Worm (Caenorhabditis elegans) whole organism, L1 larva: Measurements from ENCODE around the gene phf-34.

Experiments
- C04F5.9 ChIP-seq: sonication (generic microtip); optimal IDR thresholded peaks from 2 replicates; lab custom pipeline; 2016; ENCODE audit warnings: missing genetic modification characterization, missing compliant biosample characterization
- C16A3.4 ChIP-seq: fragments of 150-350 bp; optimal IDR thresholded peaks from 2 replicates; lab custom pipeline; 2014; ENCODE audit warnings: missing biosample characterization, missing genetic modification characterization
- Y116A8C.19 ChIP-seq: sonication (generic microtip); optimal IDR thresholded peaks from 2 replicates; lab custom pipeline; 2016; ENCODE audit warnings: missing compliant biosample characterization, missing genetic modification characterization, borderline replicate concordance
- aly-2 ChIP-seq: fragments of 150-350 bp; optimal IDR thresholded peaks from 2 replicates; lab custom pipeline; 2014; ENCODE audit warnings: missing biosample characterization, missing genetic modification characterization
- blmp-1 ChIP-seq: fragments of 150-350 bp; optimal IDR thresholded peaks from 2 replicates; lab custom pipeline; 2014; ENCODE audit warnings: missing biosample characterization, missing genetic modification characterization
- ceh-63 ChIP-seq: fragments of 200-800 bp; sonication (Bioruptor generic); optimal IDR thresholded peaks from 2 replicates; lab custom pipeline; 2018; ENCODE audit warnings: mild to moderate bottlenecking, missing genetic modification characterization, missing compliant biosample characterization
- ceh-8 ChIP-seq: fragments of 200-800 bp; sonication (Bioruptor generic); optimal IDR thresholded peaks from 2 replicates; lab custom pipeline; 2018; ENCODE audit warnings: mild to moderate bottlenecking, missing genetic modification characterization, moderate library complexity, missing compliant biosample characterization
- ceh-90 ChIP-seq: sonication (generic microtip); optimal IDR thresholded peaks from 2 replicates; lab custom pipeline; 2016; ENCODE audit warnings: missing genetic modification characterization, missing compliant biosample characterization
- ces-1 ChIP-seq: fragments of 150-350 bp; optimal IDR thresholded peaks from 2 replicates; lab custom pipeline; 2014; ENCODE audit warnings: missing biosample characterization, missing genetic modification reagents, missing genetic modification characterization
- dpl-1 ChIP-seq, 3 experiments: fragments of 150-350 bp in 2 of 3; sonication (generic microtip) in 1 of 3; optimal IDR thresholded peaks; 2 replicates each; lab custom pipeline; 2014 to 2017; ENCODE audit warnings: missing biosample characterization in 3 of 3, missing genetic modification characterization in 3 of 3, missing genetic modification reagents in 3 of 3
- dsc-1 ChIP-seq: sonication (generic microtip); optimal IDR thresholded peaks from 2 replicates; lab custom pipeline; 2016; ENCODE audit warnings: mild to moderate bottlenecking, missing genetic modification characterization, missing compliant biosample characterization
- efl-1 ChIP-seq, 4 experiments: fragments of 150-350 bp; optimal IDR thresholded peaks in 3 of 4; peaks in 1 of 4; 1 replicate in 1 of 4; 2 replicates in 3 of 4; lab custom pipeline; 2014; ENCODE audit warnings: missing biosample characterization in 2 of 4, missing genetic modification characterization in 2 of 4, missing genetic modification reagents in 2 of 4
- efl-3 ChIP-seq: fragments of 200-800 bp; sonication (Bioruptor generic); optimal IDR thresholded peaks from 2 replicates; lab custom pipeline; 2018; ENCODE audit warnings: mild to moderate bottlenecking, missing genetic modification characterization, missing compliant biosample characterization
- egl-13 ChIP-seq: sonication (generic microtip); optimal IDR thresholded peaks from 2 replicates; lab custom pipeline; 2016; ENCODE audit warnings: missing genotype, missing genetic modification reagents, missing genetic modification characterization, missing compliant biosample characterization
- elt-2 ChIP-seq: sonication (generic microtip); optimal IDR thresholded peaks from 2 replicates; lab custom pipeline; 2016; ENCODE audit warnings: missing genetic modification characterization, mild to moderate bottlenecking, inconsistent platforms, missing compliant biosample characterization, missing genetic modification reagents
- elt-3 ChIP-seq, 6 experiments: fragments of 150-350 bp in 1 of 6; sonication (generic microtip); optimal IDR thresholded peaks; 2 replicates each; lab custom pipeline; 2017 to 2018; ENCODE audit warnings: missing biosample characterization in 6 of 6, missing genetic modification characterization in 6 of 6, inconsistent platforms in 1 of 6
- fkh-10 ChIP-seq: sonication (generic microtip); optimal IDR thresholded peaks from 2 replicates; lab custom pipeline; 2017; ENCODE audit warnings: missing biosample characterization, missing genetic modification reagents, missing genetic modification characterization
- fkh-4 ChIP-seq: sonication (generic microtip); optimal IDR thresholded peaks from 2 replicates; lab custom pipeline; 2016; ENCODE audit warnings: missing compliant biosample characterization, missing genetic modification characterization, borderline replicate concordance
- fos-1 ChIP-seq: fragments of 150-350 bp; optimal IDR thresholded peaks from 2 replicates; lab custom pipeline; 2014; ENCODE audit warnings: missing biosample characterization, missing genetic modification characterization
- grh-1 ChIP-seq: fragments of 200-800 bp; sonication (Bioruptor generic); IDR thresholded peaks from 2 replicates; pipeline ENCODE4 v1.3.6; 2022; ENCODE audit warnings: missing genetic modification reagents, missing genetic modification characterization, missing compliant biosample characterization
- irx-1 ChIP-seq: sonication (generic microtip); optimal IDR thresholded peaks from 2 replicates; lab custom pipeline; 2016; ENCODE audit warnings: missing genetic modification characterization, missing compliant biosample characterization
- isw-1 ChIP-seq: fragments of 200-800 bp; sonication (Bioruptor generic); IDR thresholded peaks from 2 replicates; pipeline ENCODE4 v1.3.6; 2022; ENCODE audit warnings: missing genetic modification characterization, missing compliant biosample characterization
- jun-1 ChIP-seq: fragments of 150-350 bp; optimal IDR thresholded peaks from 2 replicates; lab custom pipeline; 2014; ENCODE audit warnings: missing biosample characterization, missing genetic modification reagents, missing genetic modification characterization
- lin-13 ChIP-seq: fragments of 150-350 bp; optimal IDR thresholded peaks from 2 replicates; lab custom pipeline; 2014; ENCODE audit warnings: missing biosample characterization, missing genetic modification reagents, missing genetic modification characterization
- lin-39 ChIP-seq: fragments of 150-350 bp; optimal IDR thresholded peaks from 2 replicates; lab custom pipeline; 2014; ENCODE audit warnings: missing biosample characterization, missing genetic modification reagents, missing genetic modification characterization
- lir-3 ChIP-seq: sonication (generic microtip); optimal IDR thresholded peaks from 2 replicates; lab custom pipeline; 2016; ENCODE audit warnings: mild to moderate bottlenecking, missing genetic modification characterization, moderate library complexity, missing compliant biosample characterization; ENCODE audit not compliant: poor library complexity
- mdl-1 ChIP-seq, 2 experiments: fragments of 150-350 bp; optimal IDR thresholded peaks; 2 replicates each; lab custom pipeline; 2014 to 2017; ENCODE audit warnings: missing biosample characterization in 2 of 2, missing genetic modification characterization in 2 of 2, inconsistent platforms in 1 of 2
- mef-2 ChIP-seq: fragments of 150-350 bp; optimal IDR thresholded peaks from 2 replicates; lab custom pipeline; 2014; ENCODE audit warnings: missing biosample characterization, missing genetic modification characterization
- mep-1 ChIP-seq: fragments of 150-350 bp; optimal IDR thresholded peaks from 2 replicates; lab custom pipeline; 2014; ENCODE audit warnings: missing biosample characterization, missing genetic modification characterization
- nhr-12 ChIP-seq: sonication (generic microtip); optimal IDR thresholded peaks from 2 replicates; lab custom pipeline; 2017; ENCODE audit warnings: missing biosample characterization, missing genetic modification characterization
- nhr-20 ChIP-seq: sonication (generic microtip); optimal IDR thresholded peaks from 2 replicates; lab custom pipeline; 2016; ENCODE audit warnings: mild to moderate bottlenecking, missing genetic modification characterization, missing compliant biosample characterization
- nhr-237 ChIP-seq: fragments of 150-350 bp; optimal IDR thresholded peaks from 2 replicates; lab custom pipeline; 2014; ENCODE audit warnings: missing biosample characterization, missing genetic modification characterization
- nhr-28 ChIP-seq: fragments of 150-350 bp; optimal IDR thresholded peaks from 2 replicates; lab custom pipeline; 2014; ENCODE audit warnings: missing biosample characterization, missing genetic modification characterization
- nhr-47 ChIP-seq: sonication (generic microtip); optimal IDR thresholded peaks from 2 replicates; lab custom pipeline; 2016; ENCODE audit warnings: mild to moderate bottlenecking, missing genetic modification characterization, moderate library complexity, missing compliant biosample characterization
- nhr-85 ChIP-seq: sonication (generic microtip); peaks from one replicate; lab custom pipeline; 2016; ENCODE audit warnings: missing genetic modification characterization, inconsistent platforms, missing compliant biosample characterization
- nhr-90 ChIP-seq: sonication (generic microtip); optimal IDR thresholded peaks from 2 replicates; lab custom pipeline; 2016; ENCODE audit warnings: mild to moderate bottlenecking, missing genetic modification characterization, missing compliant biosample characterization; ENCODE audit not compliant: poor library complexity
- pag-3 ChIP-seq: sonication (generic microtip); optimal IDR thresholded peaks from 2 replicates; lab custom pipeline; 2017; ENCODE audit warnings: missing genetic modification characterization, mild to moderate bottlenecking, missing compliant biosample characterization, antibody characterized with exemption, borderline replicate concordance; ENCODE audit not compliant: insufficient read depth
- pax-3 ChIP-seq: fragments of 200-800 bp; sonication (Bioruptor generic); optimal IDR thresholded peaks from 2 replicates; lab custom pipeline; 2018; ENCODE audit warnings: mild to moderate bottlenecking, missing genetic modification characterization, moderate library complexity, missing compliant biosample characterization
- rnt-1 ChIP-seq: sonication (generic microtip); optimal IDR thresholded peaks from 2 replicates; lab custom pipeline; 2016; ENCODE audit warnings: mild to moderate bottlenecking, missing genetic modification characterization, moderate library complexity, missing compliant biosample characterization
- snpc-4 ChIP-seq: fragments of 150-350 bp; optimal IDR thresholded peaks from 2 replicates; lab custom pipeline; 2014; ENCODE audit warnings: missing biosample characterization, missing genetic modification characterization
- sox-4 ChIP-seq: sonication (generic microtip); optimal IDR thresholded peaks from 2 replicates; lab custom pipeline; 2016; ENCODE audit warnings: missing genetic modification characterization, missing compliant biosample characterization
- sptf-1 ChIP-seq: fragments of 150-350 bp; optimal IDR thresholded peaks from 2 replicates; lab custom pipeline; 2014; ENCODE audit warnings: missing biosample characterization, missing genetic modification characterization
- sup-37 ChIP-seq: fragments of 200-800 bp; sonication (Bioruptor generic); optimal IDR thresholded peaks from 2 replicates; lab custom pipeline; 2018; ENCODE audit warnings: mild to moderate bottlenecking, missing genetic modification characterization, missing compliant biosample characterization
- swsn-7 ChIP-seq: sonication (generic microtip); optimal IDR thresholded peaks from 2 replicates; lab custom pipeline; 2016; ENCODE audit warnings: missing genetic modification characterization, missing compliant biosample characterization
- tbx-2 ChIP-seq: sonication (generic microtip); optimal IDR thresholded peaks from 2 replicates; lab custom pipeline; 2016; ENCODE audit warnings: missing genetic modification characterization, missing compliant biosample characterization
- unc-130 ChIP-seq: fragments of 150-350 bp; optimal IDR thresholded peaks from 2 replicates; lab custom pipeline; 2017; ENCODE audit warnings: missing biosample characterization, missing genetic modification characterization, inconsistent platforms
- unc-30 ChIP-seq: sonication (generic microtip); optimal IDR thresholded peaks from 2 replicates; lab custom pipeline; 2017; ENCODE audit warnings: missing biosample characterization, missing genetic modification characterization
- unc-62 ChIP-seq: fragments of 150-350 bp; optimal IDR thresholded peaks from 2 replicates; lab custom pipeline; 2014; ENCODE audit warnings: missing biosample characterization, missing genetic modification reagents, missing genetic modification characterization
- unc-86 ChIP-seq: sonication (generic microtip); optimal IDR thresholded peaks from 2 replicates; lab custom pipeline; 2016; ENCODE audit warnings: missing genetic modification characterization, missing compliant biosample characterization
- vab-15 ChIP-seq: sonication (generic microtip); optimal IDR thresholded peaks from 2 replicates; lab custom pipeline; 2017; ENCODE audit warnings: missing genotype, mild to moderate bottlenecking, missing genetic modification characterization, missing compliant biosample characterization
- xbp-1 ChIP-seq: sonication (generic microtip); optimal IDR thresholded peaks from 2 replicates; lab custom pipeline; 2016; ENCODE audit warnings: missing genetic modification characterization, missing compliant biosample characterization
- zag-1 ChIP-seq: fragments of 150-350 bp; optimal IDR thresholded peaks from 2 replicates; lab custom pipeline; 2014; ENCODE audit warnings: missing biosample characterization, missing genetic modification characterization
- zip-4 ChIP-seq: fragments of 200-800 bp; sonication (Bioruptor generic); optimal IDR thresholded peaks from 2 replicates; lab custom pipeline; 2018; ENCODE audit warnings: mild to moderate bottlenecking, missing genetic modification characterization, moderate library complexity, missing compliant biosample characterization
- ztf-4 ChIP-seq: fragments of 150-350 bp; optimal IDR thresholded peaks from 2 replicates; lab custom pipeline; 2014; ENCODE audit warnings: missing biosample characterization, missing genetic modification characterization

phf-34 gene

DNA sequence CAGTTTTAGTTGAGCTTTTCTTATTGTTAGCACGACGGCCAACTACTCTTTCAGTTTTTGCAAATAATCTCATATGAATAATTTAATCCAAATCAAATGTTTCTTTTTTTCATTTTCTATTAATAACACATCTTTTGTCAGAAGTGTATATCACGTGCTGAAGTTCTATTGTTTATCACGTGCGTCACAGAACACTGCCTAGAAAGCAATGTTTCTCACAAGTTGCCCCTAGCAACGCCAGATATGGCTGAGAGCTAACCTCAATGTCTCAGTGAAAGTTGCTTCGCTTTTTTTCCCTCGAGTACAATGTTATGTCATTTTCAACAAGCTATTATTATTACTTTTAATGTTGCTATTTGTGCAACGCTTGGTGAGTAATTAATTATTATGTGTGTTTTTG is 28.7 kb upstream of the phf-34 start (continued):
- no peak for TF ChIP-seq dpl-1 (GFP tag; optimal IDR thresholded peaks at IDR 0.05; lab: Kevin White, UChicago)
- TF ChIP-seq zag-1 (tag; lab: Kevin White, UChicago), result no peak
- no peak for TF ChIP-seq ztf-4 (tag; lab: Kevin White, UChicago)
- TF ChIP-seq lin-13 (GFP tag; lab: Kevin White, UChicago), result no peak
- no peak for TF ChIP-seq elt-3 (tag; optimal IDR thresholded peaks at IDR 0.05; lab: Kevin White, UChicago)
- no peak for TF ChIP-seq ceh-63 (GFP tag; lab: Kevin White, UChicago)
- no peak for TF ChIP-seq sup-37 (GFP tag; lab: Kevin White, UChicago)
- TF ChIP-seq elt-2 (tag; lab: Kevin White, UChicago), result no peak
- no peak for TF ChIP-seq egl-13 (tag; lab: Kevin White, UChicago)
- no peak for TF ChIP-seq rnt-1 (tag; lab: Kevin White, UChicago)
- TF ChIP-seq lir-3 (tag; lab: Kevin White, UChicago), result no peak
- TF ChIP-seq C16A3.4 (tag; lab: Kevin White, UChicago), result no peak
- TF ChIP-seq unc-62 (GFP tag; lab: Kevin White, UChicago), result no peak
- no peak for TF ChIP-seq mep-1 (tag; lab: Kevin White, UChicago)
- TF ChIP-seq nhr-90, result no peak
- peak; percentile 63 for TF ChIP-seq ceh-8
- TF ChIP-seq fos-1, result no peak
- TF ChIP-seq aly-2 (tag; lab: Kevin White, UChicago), result no peak
- no peak for TF ChIP-seq tbx-2 (tag; lab: Kevin White, UChicago)
- TF ChIP-seq xbp-1 (tag; lab: Kevin White, UChicago), result no peak
- no peak for TF ChIP-seq C04F5.9 (tag; lab: Kevin White, UChicago)
- no peak for TF ChIP-seq isw-1 (GFP tag; lab: Robert Waterston, UW)
- TF ChIP-seq nhr-85 (tag; lab: Kevin White, UChicago), result no peak
- TF ChIP-seq nhr-20 (tag; lab: Kevin White, UChicago), result peak; percentile 33
- peak; percentile 7 for TF ChIP-seq swsn-7 (tag; lab: Kevin White, UChicago)
- no peak for TF ChIP-seq pag-3 (tag; lab: Kevin White, UChicago)
- no peak for TF ChIP-seq nhr-28 (tag; lab: Kevin White, UChicago)
- no peak for TF ChIP-seq grh-1 (GFP tag; lab: Robert Waterston, UW)
- TF ChIP-seq ceh-90, result no peak
- peak; percentile 57 for TF ChIP-seq nhr-47
- TF ChIP-seq jun-1 (tag; lab: Kevin White, UChicago), result no peak
- no peak for TF ChIP-seq nhr-12
- TF ChIP-seq mef-2 (tag; lab: Kevin White, UChicago), result no peak
- TF ChIP-seq Y116A8C.19 (tag; lab: Kevin White, UChicago), result no peak
- TF ChIP-seq fkh-4, result no peak
- no peak for TF ChIP-seq sptf-1 (tag; lab: Kevin White, UChicago)
- no peak for TF ChIP-seq zip-4 (GFP tag; lab: Kevin White, UChicago)
- TF ChIP-seq unc-30, result no peak
- TF ChIP-seq snpc-4, result no peak
- peak; percentile 65 for TF ChIP-seq pax-3
- no peak for TF ChIP-seq irx-1 (tag; lab: Kevin White, UChicago)
- no peak for TF ChIP-seq blmp-1
- TF ChIP-seq ces-1 (GFP tag; lab: Kevin White, UChicago), result no peak
- no peak for TF ChIP-seq unc-130 (tag; lab: Kevin White, UChicago)
- TF ChIP-seq vab-15 (tag; lab: Kevin White, UChicago), result no peak
- TF ChIP-seq nhr-237, result no peak
- TF ChIP-seq mdl-1 (tag; optimal IDR thresholded peaks at IDR 0.05; lab: Kevin White, UChicago), result no peak
- peak; percentile 8 for TF ChIP-seq fkh-10 (GFP tag; lab: Kevin White, UChicago)
- no peak for TF ChIP-seq efl-3 (GFP tag; lab: Kevin White, UChicago)
- TF ChIP-seq unc-86 (tag; lab: Kevin White, UChicago), result no peak
- TF ChIP-seq sox-4, result peak; percentile 62
- TF ChIP-seq efl-1 (optimal IDR thresholded peaks at IDR 0.05; lab: Kevin White, UChicago), result no peak
- TF ChIP-seq efl-1 (GFP tag; optimal IDR thresholded peaks at IDR 0.05 in 1 of 2; lab: Kevin White, UChicago), result no peak
- no peak for TF ChIP-seq lin-39 (tag; lab: Kevin White, UChicago)
- peak; percentile 75 for TF ChIP-seq dsc-1 (tag; lab: Kevin White, UChicago)
